Fruit fly (Drosophila melanogaster): ENCODE results near the gene CG2258.

CG2258 gene

dm6 chrX:8122834-8123233 lies 20.9 kb upstream of the CG2258 start (continued):
- TF ChIP-seq CG11093 (GFP tag; IDR thresholded peaks at IDR 0.05), result no peak
- no peak for TF ChIP-seq CG3838 (GFP tag; optimal IDR thresholded peaks at IDR 0.05)
- peak; percentile 2 for TF ChIP-seq CG33557 (GFP tag; optimal IDR thresholded peaks at IDR 0.05)
- no peak for TF ChIP-seq Dip3 (GFP tag; optimal IDR thresholded peaks at IDR 0.05)
- TF ChIP-seq CG30020 (tag; optimal IDR thresholded peaks at IDR 0.05), result no peak
- peak; percentile 6 for TF ChIP-seq CoRest (tag; optimal IDR thresholded peaks at IDR 0.05)
- TF ChIP-seq CG6765 (GFP tag; optimal IDR thresholded peaks at IDR 0.05), result no peak
- TF ChIP-seq zen2 (GFP tag; IDR thresholded peaks at IDR 0.05; ENCODE audit: partially characterized antibody), result no peak
- TF ChIP-seq E2f2 (GFP tag; IDR thresholded peaks at IDR 0.05), result no peak
- TF ChIP-seq CG31224 (GFP tag; IDR thresholded peaks at IDR 0.05), result no peak
- TF ChIP-seq CG14710 (tag; optimal IDR thresholded peaks at IDR 0.05), result peak; percentile 48
- no peak for TF ChIP-seq CG14860 (GFP tag; IDR thresholded peaks at IDR 0.05; ENCODE audit: partially characterized antibody)
- no peak for TF ChIP-seq Neu2 (GFP tag; optimal IDR thresholded peaks at IDR 0.05; ENCODE audit: borderline replicate concordance)
- TF ChIP-seq CG15601 (tag; optimal IDR thresholded peaks at IDR 0.05), result no peak
- no peak for TF ChIP-seq tap (tag; optimal IDR thresholded peaks at IDR 0.05)
- TF ChIP-seq nau (GFP tag; optimal IDR thresholded peaks at IDR 0.05), result no peak
- no peak for TF ChIP-seq Ets65A (GFP tag)
- no peak for TF ChIP-seq eve (GFP tag; optimal IDR thresholded peaks at IDR 0.05)
- TF ChIP-seq chif (GFP tag; optimal IDR thresholded peaks at IDR 0.05), result peak in 1 of 2 experiments; percentile 5
- TF ChIP-seq CG2116 (GFP tag; optimal IDR thresholded peaks at IDR 0.05), result peak; percentile 12
- peak; percentile 32 for TF ChIP-seq Ssrp (tag; optimal IDR thresholded peaks at IDR 0.05)
- TF ChIP-seq Side (GFP tag; optimal IDR thresholded peaks at IDR 0.05), result no peak
- peak; percentile 27 for TF ChIP-seq Oli (tag; optimal IDR thresholded peaks at IDR 0.05)
- TF ChIP-seq bowl (GFP tag; IDR thresholded peaks at IDR 0.05), result no peak
- no peak for TF ChIP-seq CG30431 (GFP tag; optimal IDR thresholded peaks at IDR 0.05)
- no peak for TF ChIP-seq CG13296 (GFP tag; optimal IDR thresholded peaks at IDR 0.05)
- no peak for TF ChIP-seq fu2 (GFP tag; optimal IDR thresholded peaks at IDR 0.05)
- no peak for TF ChIP-seq CG14050 (GFP tag; IDR thresholded peaks at IDR 0.05)
- no peak for TF ChIP-seq mirr (GFP tag; optimal IDR thresholded peaks at IDR 0.05)
- TF ChIP-seq MBD-R2 (GFP tag; IDR thresholded peaks at IDR 0.05), result no peak
- no peak for TF ChIP-seq Atf-2 (GFP tag; optimal IDR thresholded peaks at IDR 0.05)
- TF ChIP-seq Max (GFP tag; optimal IDR thresholded peaks at IDR 0.05), result no peak
- no peak for TF ChIP-seq CG12236 (GFP tag; optimal IDR thresholded peaks at IDR 0.05)
- TF ChIP-seq CG8924 (tag; optimal IDR thresholded peaks at IDR 0.05), result peak; percentile 18
- no peak for TF ChIP-seq CG15514 (GFP tag; optimal IDR thresholded peaks at IDR 0.05)
- TF ChIP-seq Deaf1 (tag; optimal IDR thresholded peaks at IDR 0.05), result no peak
- no peak for TF ChIP-seq CG1832 (GFP tag; optimal IDR thresholded peaks at IDR 0.05)
- no peak for TF ChIP-seq tgo (GFP tag; IDR thresholded peaks at IDR 0.05)
- no peak for TF ChIP-seq gce (GFP tag; IDR thresholded peaks at IDR 0.05)
- TF ChIP-seq CG12659 (GFP tag; optimal IDR thresholded peaks at IDR 0.05), result no peak
- TF ChIP-seq CG13424 (tag; optimal IDR thresholded peaks at IDR 0.05), result no peak
- no peak for TF ChIP-seq Camta (GFP tag; optimal IDR thresholded peaks at IDR 0.05)
- no peak for TF ChIP-seq CG15479 (GFP tag; optimal IDR thresholded peaks at IDR 0.05)
- TF ChIP-seq chn (GFP tag; optimal IDR thresholded peaks at IDR 0.05), result no peak
- no peak for TF ChIP-seq Atf3 (GFP tag; optimal IDR thresholded peaks at IDR 0.05)
- no peak for TF ChIP-seq croc (GFP tag; conservative IDR thresholded peaks at IDR 0.05)
- peak; percentile 29 for TF ChIP-seq Med (GFP tag)
- no peak for TF ChIP-seq tup (GFP tag; optimal IDR thresholded peaks at IDR 0.05)
- TF ChIP-seq phol (tag; optimal IDR thresholded peaks at IDR 0.05), result peak; percentile 53
- no peak for TF ChIP-seq ro (GFP tag; IDR thresholded peaks at IDR 0.05)
- TF ChIP-seq ci (GFP tag; IDR thresholded peaks at IDR 0.05), result no peak
- TF ChIP-seq CG6254 (GFP tag; optimal IDR thresholded peaks at IDR 0.05), result peak; percentile 22

All from whole organism, embryonic.